Worm (Caenorhabditis elegans): ENCODE results near the gene C31C9.9.

C31C9.9 gene

DNA sequence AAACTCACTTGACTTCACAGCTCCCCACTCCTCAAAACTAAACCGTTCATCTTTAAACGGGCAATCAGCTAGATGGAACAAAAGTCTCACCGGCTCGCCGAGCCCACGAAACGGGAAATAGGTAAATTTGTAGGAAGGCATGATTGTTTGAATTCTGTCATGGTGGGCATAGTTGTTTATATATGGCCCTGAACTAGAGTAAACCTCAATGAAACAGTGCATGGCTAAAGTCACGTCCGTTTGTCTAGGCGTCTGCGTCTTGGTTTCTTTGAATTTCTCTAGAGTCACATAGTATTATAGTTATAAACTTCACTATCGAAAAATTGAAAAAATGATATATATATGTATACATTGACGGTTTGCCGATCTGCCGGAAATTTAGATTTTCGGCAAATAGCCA lies 27.8 kb upstream of the C31C9.9 start, which contains the start of gene gst-19:
gst-19 (minus strand) TSS at position 145 of the 400 bp plus-strand sequence.
- no peak for TF ChIP-seq flt-1 (GFP tag; IDR thresholded peaks at IDR 0.05)
- TF ChIP-seq hnd-1 (tag; optimal IDR thresholded peaks at IDR 0.05) = no peak
- no peak for TF ChIP-seq ceh-36 (tag; optimal IDR thresholded peaks at IDR 0.05)
- no peak for TF ChIP-seq sea-1 (GFP tag; conservative IDR thresholded peaks at IDR 0.05)
- no peak for TF ChIP-seq pes-1 (GFP tag; IDR thresholded peaks at IDR 0.05)
- no peak for TF ChIP-seq hmbx-1 (tag; optimal IDR thresholded peaks at IDR 0.05)

- TF ChIP-seq pes-1 (GFP tag; IDR thresholded peaks at IDR 0.05) (no peak), hmbx-1 (tag; optimal IDR thresholded peaks at IDR 0.05) (no peak), ets-7 (tag; optimal IDR thresholded peaks at IDR 0.05) (no peak), scrt-1 (GFP tag; IDR thresholded peaks at IDR 0.05) (no peak), tra-4 (tag; optimal IDR thresholded peaks at IDR 0.05) (no peak), flt-1 (GFP tag; IDR thresholded peaks at IDR 0.05) (no peak), ceh-13 (GFP tag; optimal IDR thresholded peaks at IDR 0.05) (no peak), tbx-11 (GFP tag; IDR thresholded peaks at IDR 0.05) (no peak), ceh-36 (tag; optimal IDR thresholded peaks at IDR 0.05) (no peak)
These were observed 24.1 kb upstream of the C31C9.9 start, which contains the start of the genes gst-17 and gst-18 for ce11 chrII:13630690-13631089. gst-17 (minus strand) TSS chrII:13630790. gst-18 (minus strand) TSS chrII:13630887.

DNA sequence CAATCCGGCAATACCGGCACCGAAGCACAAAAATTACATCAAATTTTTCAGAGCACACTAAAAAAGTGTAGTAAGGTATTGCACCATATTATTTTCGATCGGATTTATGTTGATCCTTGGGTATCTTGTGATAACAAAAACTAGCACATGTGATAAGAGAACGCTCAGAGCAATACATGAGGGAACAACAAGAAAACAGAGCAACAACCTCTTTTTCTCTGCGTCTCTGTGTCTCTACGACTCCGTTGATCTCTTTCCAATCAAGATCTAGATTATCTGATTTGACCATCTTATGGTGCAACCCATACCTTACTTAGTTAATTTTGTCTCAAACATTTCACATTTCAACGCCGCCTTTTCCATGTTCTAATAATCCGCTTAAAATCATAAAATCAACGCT lies 22.6 kb upstream of the C31C9.9 start, which contains the start of gene tag-10:
tag-10 (plus strand) TSS at position 347 of the 400 bp plus-strand sequence.
- TF ChIP-seq hmbx-1 (tag; optimal IDR thresholded peaks at IDR 0.05) (no peak), ama-1 (optimal IDR thresholded peaks at IDR 0.05) (no peak), tra-4 (tag; optimal IDR thresholded peaks at IDR 0.05) (no peak), ceh-36 (tag; optimal IDR thresholded peaks at IDR 0.05) (no peak), pes-1 (GFP tag; IDR thresholded peaks at IDR 0.05) (no peak), B0310.2 (tag; optimal IDR thresholded peaks at IDR 0.05) (no peak), sea-1 (GFP tag; conservative IDR thresholded peaks at IDR 0.05) (no peak), tbx-37 (GFP tag; conservative IDR thresholded peaks at IDR 0.05) (no peak), hnd-1 (tag; optimal IDR thresholded peaks at IDR 0.05) (no peak), hmg-4 (GFP tag; optimal IDR thresholded peaks at IDR 0.05) (no peak), ets-7 (tag; optimal IDR thresholded peaks at IDR 0.05) (no peak), F13C5.2 (tag; optimal IDR thresholded peaks at IDR 0.05) (no peak), ceh-13 (GFP tag; optimal IDR thresholded peaks at IDR 0.05) (no peak), tbx-11 (GFP tag; IDR thresholded peaks at IDR 0.05) (no peak), aly-1 (tag; optimal IDR thresholded peaks at IDR 0.05) (no peak), scrt-1 (GFP tag; IDR thresholded peaks at IDR 0.05) (no peak), flt-1 (GFP tag; IDR thresholded peaks at IDR 0.05) (no peak)

DNA sequence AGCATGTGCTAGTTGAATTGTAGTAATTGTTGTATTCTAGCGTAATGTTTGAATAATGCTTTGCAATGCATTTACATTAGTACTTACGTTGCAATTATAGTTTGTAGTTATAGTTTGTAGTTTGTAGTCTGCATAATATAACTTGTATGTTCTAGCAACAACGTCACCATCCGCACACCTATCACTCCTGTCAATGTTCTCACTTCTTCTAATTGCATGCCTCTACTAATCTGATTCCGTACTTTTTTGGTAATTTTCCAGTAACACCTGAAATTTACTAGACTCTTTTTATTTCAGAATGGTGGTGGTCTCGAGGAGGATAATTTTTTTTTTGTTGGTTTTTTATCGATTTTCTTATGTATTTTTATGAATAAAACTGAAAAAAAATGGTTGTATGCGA lies 18.2 kb upstream of the C31C9.9 start:
- TF ChIP-seq pes-1 (GFP tag; IDR thresholded peaks at IDR 0.05) (no peak), B0310.2 (tag; optimal IDR thresholded peaks at IDR 0.05) (peak; percentile 10)

- peak; percentile 23 for TF ChIP-seq aly-1 (tag; optimal IDR thresholded peaks at IDR 0.05)
- no peak for TF ChIP-seq ama-1 (optimal IDR thresholded peaks at IDR 0.05)
These were observed 17.4 kb upstream of the C31C9.9 start for ce11 chrII:13637464-13637863.

DNA sequence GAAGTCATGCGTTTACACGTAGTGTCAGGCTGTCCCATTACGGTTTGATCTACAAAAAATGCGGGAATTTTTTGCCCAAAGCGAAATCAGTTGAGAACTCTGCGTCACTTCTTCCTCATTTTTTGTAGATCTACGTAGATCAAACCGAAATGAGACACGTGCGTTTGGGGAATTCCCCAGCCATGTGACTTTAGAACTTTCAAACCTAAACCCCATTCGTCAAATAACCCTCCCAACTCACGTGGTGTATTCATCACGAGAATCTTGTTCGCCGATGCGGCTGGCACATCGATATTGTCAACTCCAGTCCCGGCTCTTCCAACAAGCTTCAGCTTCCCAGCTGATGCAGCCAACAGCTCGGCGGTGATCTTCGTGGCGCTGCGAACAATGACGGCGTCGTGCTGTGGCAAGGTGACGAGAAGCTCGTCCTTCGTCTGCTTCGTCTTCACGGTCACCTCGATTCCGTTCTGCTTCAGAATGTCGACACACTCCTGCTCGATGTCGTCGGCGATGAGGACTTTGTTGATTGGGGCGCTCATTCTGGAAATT lies 16.8 kb upstream of the C31C9.9 start, which contains the start of gene phdh-1:
phdh-1 (minus strand) TSS at position 540 of the 549 bp plus-strand sequence.
- TF ChIP-seq tbx-37 (GFP tag; conservative IDR thresholded peaks at IDR 0.05) (no peak), ets-7 (tag; optimal IDR thresholded peaks at IDR 0.05) (no peak), pes-1 (GFP tag; IDR thresholded peaks at IDR 0.05) (no peak), tbx-11 (GFP tag; IDR thresholded peaks at IDR 0.05) (no peak), hmg-4 (GFP tag; optimal IDR thresholded peaks at IDR 0.05) (no peak)

DNA sequence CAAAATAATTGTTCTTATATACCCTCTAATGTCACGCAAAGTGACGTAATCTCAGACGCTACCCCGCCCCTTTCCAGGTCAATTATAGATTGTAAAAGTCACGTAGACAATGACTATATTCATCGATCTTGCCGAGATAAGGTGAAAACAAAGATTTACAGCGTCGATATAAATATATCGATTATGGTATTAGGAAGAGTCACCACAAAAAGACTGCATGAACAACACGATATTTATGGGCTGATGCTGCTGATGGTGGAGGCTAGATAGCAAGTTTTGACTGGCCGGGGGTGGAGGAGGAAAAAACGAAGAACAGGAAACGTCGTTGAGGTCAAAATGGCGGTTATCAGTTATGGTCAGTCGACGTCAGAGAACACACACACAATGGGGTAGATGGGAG lies 16.2 kb upstream of the C31C9.9 start:
- TF ChIP-seq hmbx-1 (tag; optimal IDR thresholded peaks at IDR 0.05) (no peak), scrt-1 (GFP tag; IDR thresholded peaks at IDR 0.05) (no peak), tra-4 (tag; optimal IDR thresholded peaks at IDR 0.05) (no peak), pes-1 (GFP tag; IDR thresholded peaks at IDR 0.05) (no peak), ceh-36 (tag; optimal IDR thresholded peaks at IDR 0.05) (no peak), ets-7 (tag; optimal IDR thresholded peaks at IDR 0.05) (no peak), sea-1 (GFP tag; conservative IDR thresholded peaks at IDR 0.05) (no peak), B0310.2 (tag; optimal IDR thresholded peaks at IDR 0.05) (no peak), hmg-4 (GFP tag; optimal IDR thresholded peaks at IDR 0.05) (no peak), flt-1 (GFP tag; IDR thresholded peaks at IDR 0.05) (no peak), ama-1 (optimal IDR thresholded peaks at IDR 0.05) (no peak), tbx-11 (GFP tag; IDR thresholded peaks at IDR 0.05) (no peak), F13C5.2 (tag; optimal IDR thresholded peaks at IDR 0.05) (no peak), aly-1 (tag; optimal IDR thresholded peaks at IDR 0.05) (no peak), tbx-37 (GFP tag; conservative IDR thresholded peaks at IDR 0.05) (no peak), ceh-13 (GFP tag; optimal IDR thresholded peaks at IDR 0.05) (no peak), hnd-1 (tag; optimal IDR thresholded peaks at IDR 0.05) (no peak)

DNA sequence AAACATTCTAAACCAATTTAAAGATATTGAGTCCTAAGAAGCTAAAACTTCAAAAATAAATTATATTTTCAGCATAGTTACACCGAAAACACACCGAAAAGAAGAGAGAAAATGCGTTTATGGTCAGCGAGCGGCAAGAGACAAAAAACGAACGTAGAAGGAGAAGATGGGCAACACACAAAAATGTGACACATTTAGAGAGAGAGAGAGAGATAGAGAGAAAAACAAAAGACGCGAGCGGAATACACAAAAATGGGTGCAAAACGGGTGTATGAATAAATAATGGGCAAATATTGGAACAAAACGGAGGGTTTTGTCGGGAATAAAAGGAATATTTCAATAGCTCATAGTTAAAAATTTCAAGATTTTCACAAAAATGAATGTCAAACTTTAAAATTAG lies 14.6 kb upstream of the C31C9.9 start:
- TF ChIP-seq tra-4 (tag; optimal IDR thresholded peaks at IDR 0.05) (no peak), aly-1 (tag; optimal IDR thresholded peaks at IDR 0.05) (no peak), pes-1 (GFP tag; IDR thresholded peaks at IDR 0.05) (no peak), scrt-1 (GFP tag; IDR thresholded peaks at IDR 0.05) (no peak), hmbx-1 (tag; optimal IDR thresholded peaks at IDR 0.05) (no peak), flt-1 (GFP tag; IDR thresholded peaks at IDR 0.05) (no peak), F13C5.2 (tag; optimal IDR thresholded peaks at IDR 0.05) (no peak), ets-7 (tag; optimal IDR thresholded peaks at IDR 0.05) (no peak)
